Worm (Caenorhabditis elegans): ENCODE data around the gene ttr-12.
A peak's percentile ranks its signal among the peaks of the same experiment; 100 is the strongest.

Gene ttr-12

ce11 chrV:20608688-20609087, at the start of gene ttr-12:
Gene ttr-12 (minus strand): TSS chrV:20608788.
- TF ChIP-seq pha-4 (tag; optimal IDR thresholded peaks at IDR 0.05), result no peak
- TF ChIP-seq sdc-2 (tag; optimal IDR thresholded peaks at IDR 0.05), result no peak
- TF ChIP-seq pag-3 (tag; optimal IDR thresholded peaks at IDR 0.05; ENCODE audit: borderline replicate concordance), result no peak
- no peak for TF ChIP-seq C38D4.7 (GFP tag; optimal IDR thresholded peaks at IDR 0.05)
- no peak for TF ChIP-seq lim-6 (tag; optimal IDR thresholded peaks at IDR 0.05)
- no peak for TF ChIP-seq unc-86 (tag; optimal IDR thresholded peaks at IDR 0.05)
- no peak for TF ChIP-seq gmeb-2 (tag; optimal IDR thresholded peaks at IDR 0.05)
- no peak for TF ChIP-seq ceh-31 (tag; optimal IDR thresholded peaks at IDR 0.05)
- TF ChIP-seq hlh-30 (tag; optimal IDR thresholded peaks at IDR 0.05; ENCODE audit: insufficient read depth), result no peak
- no peak for TF ChIP-seq tbx-7 (tag; optimal IDR thresholded peaks at IDR 0.05)
- no peak for TF ChIP-seq pax-1 (tag; optimal IDR thresholded peaks at IDR 0.05)
- TF ChIP-seq npax-4 (tag; optimal IDR thresholded peaks at IDR 0.05), result no peak
- TF ChIP-seq pros-1 (tag; optimal IDR thresholded peaks at IDR 0.05), result no peak
- no peak for TF ChIP-seq ceh-45 (GFP tag; IDR thresholded peaks at IDR 0.05)
- TF ChIP-seq ahr-1 (tag; optimal IDR thresholded peaks at IDR 0.05), result no peak
- TF ChIP-seq ceh-34 (tag; optimal IDR thresholded peaks at IDR 0.05), result no peak
- no peak for TF ChIP-seq dve-1 (tag; optimal IDR thresholded peaks at IDR 0.05)

ce11 chrV:20656626-20657025, 48.0 kb upstream of the ttr-12 start:
- TF ChIP-seq unc-55 (GFP tag; optimal IDR thresholded peaks at IDR 0.05) (peak; percentile 57), ceh-6 (GFP tag; optimal IDR thresholded peaks at IDR 0.05) (no peak)

ce11 chrV:20655174-20655573, 46.6 kb upstream of the ttr-12 start:
- TF ChIP-seq unc-42 (tag; optimal IDR thresholded peaks at IDR 0.05) (peak; percentile 89), nhr-11 (tag; optimal IDR thresholded peaks at IDR 0.05) (no peak), tbx-2 (tag; optimal IDR thresholded peaks at IDR 0.05) (no peak), sox-2 (GFP tag; IDR thresholded peaks at IDR 0.05) (no peak)

- TF ChIP-seq elt-4 (tag; optimal IDR thresholded peaks at IDR 0.05), result no peak
- no peak for TF ChIP-seq lim-6 (tag; optimal IDR thresholded peaks at IDR 0.05)
- no peak for TF ChIP-seq fkh-6 (tag; optimal IDR thresholded peaks at IDR 0.05)
- TF ChIP-seq ceh-22 (tag; optimal IDR thresholded peaks at IDR 0.05), result no peak
- no peak for TF ChIP-seq tbx-7 (tag; optimal IDR thresholded peaks at IDR 0.05)
- no peak for TF ChIP-seq ceh-48 (tag; optimal IDR thresholded peaks at IDR 0.05)
These were observed 45.8 kb upstream of the ttr-12 start, which contains the start of gene mnr-1 for ce11 chrV:20654350-20654749. Gene mnr-1 (plus strand): TSS chrV:20654650.

ce11 chrV:20651923-20652322, 43.3 kb upstream of the ttr-12 start:
- TF ChIP-seq ceh-31 (tag; optimal IDR thresholded peaks at IDR 0.05) (no peak), hlh-15 (tag; optimal IDR thresholded peaks at IDR 0.05) (no peak), ceh-30 (tag; optimal IDR thresholded peaks at IDR 0.05) (no peak), ama-1 (optimal IDR thresholded peaks at IDR 0.05) (no peak), unc-42 (tag; optimal IDR thresholded peaks at IDR 0.05) (peak; percentile 80), tbx-2 (tag; optimal IDR thresholded peaks at IDR 0.05) (no peak), nfya-1 (tag; optimal IDR thresholded peaks at IDR 0.05) (no peak)

ce11 chrV:20648868-20649267, 40.3 kb upstream of the ttr-12 start:
- TF ChIP-seq eyg-1 (tag; optimal IDR thresholded peaks at IDR 0.05) (no peak), lin-11 (tag; optimal IDR thresholded peaks at IDR 0.05) (no peak), pat-9 (tag; optimal IDR thresholded peaks at IDR 0.05) (no peak), sdc-2 (tag; optimal IDR thresholded peaks at IDR 0.05) (no peak), ceh-2 (tag; optimal IDR thresholded peaks at IDR 0.05) (no peak), hlh-8 (tag; optimal IDR thresholded peaks at IDR 0.05) (no peak), ceh-18 (tag; optimal IDR thresholded peaks at IDR 0.05) (no peak), pax-1 (tag; optimal IDR thresholded peaks at IDR 0.05) (no peak), pha-2 (tag; optimal IDR thresholded peaks at IDR 0.05) (no peak), npax-4 (tag; optimal IDR thresholded peaks at IDR 0.05) (no peak), pha-4 (tag; optimal IDR thresholded peaks at IDR 0.05) (no peak), ceh-19 (GFP tag; optimal IDR thresholded peaks at IDR 0.05) (no peak), ref-2 (tag; optimal IDR thresholded peaks at IDR 0.05) (no peak), unc-3 (GFP tag; conservative IDR thresholded peaks at IDR 0.05) (no peak), unc-3 (tag; optimal IDR thresholded peaks at IDR 0.05) (no peak), mec-3 (tag; optimal IDR thresholded peaks at IDR 0.05; ENCODE audit: borderline replicate concordance) (no peak), unc-42 (tag; optimal IDR thresholded peaks at IDR 0.05) (no peak), elt-2 (tag; optimal IDR thresholded peaks at IDR 0.05) (no peak)

Data from whole organism, late embryonic.